Worm (Caenorhabditis elegans) whole organism, young adult: ENCODE measurements around the gene T23F11.6.

ENCODE experiments used
- atf-7 ChIP-seq: sonication (generic microtip); optimal IDR thresholded peaks from 2 replicates; lab custom pipeline; 2017; ENCODE audit warnings: mild to moderate bottlenecking, missing genetic modification characterization, missing compliant biosample characterization
- nfyb-1 ChIP-seq: fragments of 200-800 bp; sonication (Bioruptor generic); IDR thresholded peaks from 2 replicates; pipeline ENCODE4 v1.3.6; 2022; ENCODE audit warnings: missing genetic modification reagents, missing genetic modification characterization, missing compliant biosample characterization
- rcor-1 ChIP-seq: fragments of 200-800 bp; sonication (Bioruptor generic); IDR thresholded peaks from 2 replicates; pipeline ENCODE4 v1.3.6; 2022; ENCODE audit warnings: missing genetic modification reagents, missing genetic modification characterization, missing compliant biosample characterization
- ztf-6 ChIP-seq: fragments of 200-800 bp; sonication (Bioruptor generic); IDR thresholded peaks from 2 replicates; pipeline ENCODE4 v1.3.6; 2022; ENCODE audit warnings: missing genetic modification reagents, missing genetic modification characterization, missing compliant biosample characterization

The T23F11.6 gene

DNA sequence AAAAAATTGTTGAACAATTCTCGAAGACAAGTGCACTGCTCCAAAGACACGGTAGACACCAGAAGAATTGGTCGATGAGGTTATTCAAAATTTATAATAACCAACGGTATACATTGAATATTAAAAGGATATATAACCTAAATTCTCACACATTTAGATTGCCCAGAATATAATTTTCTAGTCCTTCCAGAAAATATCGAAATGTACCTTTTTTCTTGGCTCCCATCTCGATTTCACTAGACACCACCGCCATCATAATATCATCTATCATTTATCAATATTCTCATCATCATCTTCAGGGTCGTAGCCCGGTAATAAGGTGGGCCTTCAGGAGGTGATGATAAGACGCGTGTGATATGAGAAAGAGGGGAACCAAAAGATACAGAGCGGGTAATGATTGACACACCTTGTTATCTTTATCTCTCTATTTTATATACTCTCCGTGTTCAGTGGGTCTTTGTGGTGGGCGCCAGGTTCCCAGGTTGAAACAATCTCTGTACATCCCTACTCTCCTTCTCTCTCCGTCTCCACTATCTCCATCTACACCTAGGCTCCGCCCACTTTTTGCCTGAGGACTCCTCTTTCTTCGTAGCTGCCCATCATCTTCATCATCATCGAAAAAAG is 47.5 kb downstream of the T23F11.6 start, which contains the start of gene mab-21:
TSS of gene mab-21 (plus strand) at position 615 of the 624 bp plus-strand sequence.
- TF ChIP-seq rcor-1 (GFP tag; lab: Robert Waterston, UW) (no peak), nfyb-1 (GFP tag; lab: Robert Waterston, UW) (0 out of 2 replicates have a peak, but pooled peaks have one; percentile 15), atf-7 (tag; lab: Kevin White, UChicago) (no peak), ztf-6 (GFP tag; lab: Robert Waterston, UW) (no peak)
